Worm (Caenorhabditis elegans): ENCODE data around the gene ceh-93.
"Not testable (repeated sequence)": the region's sequence is repeated elsewhere in the genome, so short reads cannot be mapped to it uniquely, and the experiment has no call there.

Gene ceh-93

ce11 chrX:389566-389965 lies 969 bp upstream of the ceh-93 start:
- TF ChIP-seq unc-62 (GFP tag; optimal IDR thresholded peaks at IDR 0.05): no peak

DNA sequence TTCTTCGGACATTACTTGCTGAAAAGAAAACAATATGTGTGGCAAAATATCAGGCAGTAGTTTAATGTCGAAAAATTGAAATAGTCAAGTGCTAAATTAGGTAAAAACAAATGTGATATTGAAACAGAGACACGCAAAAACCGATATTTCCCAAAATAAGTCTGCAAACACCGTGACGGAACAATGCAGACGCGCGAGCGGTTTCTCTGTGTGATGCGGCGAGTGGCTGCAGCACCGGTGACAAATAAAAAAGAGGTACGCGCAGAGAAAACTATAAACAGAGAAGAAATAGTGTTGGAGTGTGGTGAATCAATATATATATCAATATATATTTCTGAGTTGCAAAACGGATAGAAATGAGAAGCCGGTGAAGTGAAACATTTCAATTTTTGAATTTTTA lies 5.9 kb downstream of the ceh-93 start, which contains the start of gene ife-2:
TSS of gene ife-2 (minus strand) at position 18 of the 400 bp plus-strand sequence.
- TF ChIP-seq unc-62 (GFP tag; optimal IDR thresholded peaks at IDR 0.05): no peak

- TF ChIP-seq unc-62 (GFP tag; optimal IDR thresholded peaks at IDR 0.05): no peak
Observed at ce11 chrX:381029-381428, 7.6 kb downstream of the ceh-93 start.

DNA sequence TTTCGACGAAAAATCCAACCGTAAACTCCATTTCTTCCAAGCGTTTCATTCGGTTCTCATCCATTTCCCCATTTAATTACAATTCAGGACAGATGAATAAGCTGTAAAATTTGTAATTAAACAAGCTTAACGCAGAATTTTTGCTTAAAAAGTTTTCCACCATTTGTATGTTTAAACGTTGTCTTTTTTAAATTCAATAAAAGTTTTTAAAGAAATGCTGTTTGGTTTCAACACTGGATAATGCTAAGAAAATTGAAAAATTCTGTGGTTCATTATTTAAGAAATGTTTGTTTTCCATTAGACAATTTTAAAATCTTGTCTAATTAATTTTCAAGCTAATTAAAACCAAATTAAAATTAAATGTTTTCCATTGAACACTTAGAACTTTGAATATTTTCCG lies 8.1 kb downstream of the ceh-93 start, which contains the start of gene R04A9.3:
TSS of gene R04A9.3 (minus strand) at position 101 of the 400 bp plus-strand sequence.
- no peak for TF ChIP-seq unc-62 (GFP tag; optimal IDR thresholded peaks at IDR 0.05)

- TF ChIP-seq unc-62 (GFP tag; optimal IDR thresholded peaks at IDR 0.05): no peak
Observed at ce11 chrX:371761-372285, 16.8 kb downstream of the ceh-93 start, which contains the start of gene nrde-3. nrde-3 (plus strand) TSS chrX:372235.

- no peak for TF ChIP-seq unc-62 (GFP tag; optimal IDR thresholded peaks at IDR 0.05)
Observed at ce11 chrX:369923-370322, 18.7 kb downstream of the ceh-93 start.

DNA sequence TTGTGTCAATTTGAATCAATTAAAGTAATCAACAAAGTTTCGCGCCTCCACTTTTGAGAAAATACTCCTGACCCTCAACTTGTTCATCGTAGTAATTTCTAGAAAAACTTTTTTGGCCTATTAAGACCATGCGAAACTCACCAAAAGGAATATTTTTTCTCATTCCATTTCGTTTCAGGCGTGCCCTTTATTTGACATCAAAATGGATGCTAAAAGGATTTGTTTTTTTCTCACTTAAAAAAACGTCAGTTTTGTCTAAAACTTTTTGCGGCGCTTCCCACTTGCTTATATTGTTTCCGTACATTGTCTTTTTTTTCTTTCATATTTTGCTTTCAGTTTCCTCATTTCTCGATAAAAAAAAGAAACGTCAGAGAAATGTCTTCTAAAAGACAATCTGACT lies 28.1 kb downstream of the ceh-93 start, which contains the start of gene C04E7.5:
TSS of gene C04E7.5 (plus strand) at position 301 of the 400 bp plus-strand sequence.
- no peak for TF ChIP-seq unc-62 (GFP tag; optimal IDR thresholded peaks at IDR 0.05)

DNA sequence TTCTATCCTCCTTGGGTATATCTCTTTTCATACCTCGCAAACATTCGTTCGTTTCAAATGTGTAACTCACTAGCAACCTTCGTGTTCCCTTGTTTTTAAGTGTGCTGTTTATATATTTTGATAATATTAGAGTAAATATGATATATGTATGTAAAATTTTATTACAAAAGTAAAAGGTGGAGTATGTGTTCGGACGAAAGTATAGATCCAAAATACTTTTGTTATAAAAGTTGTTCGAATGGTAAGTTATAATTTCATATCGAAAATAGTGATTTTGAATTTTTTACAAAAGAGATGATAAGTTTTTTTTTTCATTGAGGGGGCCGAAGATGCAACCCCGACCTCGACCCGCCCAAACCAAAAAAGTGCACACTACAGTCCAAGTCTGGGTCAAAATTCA lies 30.8 kb downstream of the ceh-93 start, which contains the start of gene C04E7.1:
TSS of gene C04E7.1 (plus strand) at position 301 of the 400 bp plus-strand sequence.
- no peak for TF ChIP-seq unc-62 (GFP tag; optimal IDR thresholded peaks at IDR 0.05)

DNA sequence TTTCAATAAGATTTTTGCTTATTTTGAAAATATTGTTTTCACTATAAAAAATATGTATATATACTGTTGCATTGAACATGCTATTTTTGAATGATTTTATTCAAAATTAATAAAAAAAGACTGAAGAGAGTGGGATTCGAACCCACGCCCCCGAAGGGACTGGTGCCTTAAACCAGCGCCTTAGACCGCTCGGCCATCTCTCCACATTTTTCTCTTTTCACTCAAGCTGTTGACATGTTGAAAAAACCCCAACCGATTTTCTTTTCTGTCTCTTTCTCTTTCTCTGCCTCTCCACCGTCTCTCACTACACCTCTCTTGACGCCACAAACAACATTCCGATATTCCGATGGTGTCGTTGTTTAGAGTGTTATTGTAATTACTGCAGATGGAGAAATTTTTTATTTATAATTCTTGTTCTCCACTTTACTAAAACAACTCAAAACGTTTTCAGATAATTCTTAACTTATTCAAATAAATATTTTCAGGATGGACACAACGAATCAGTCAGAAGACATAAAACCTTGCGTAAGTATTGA lies 35.4 kb downstream of the ceh-93 start, which contains the start of gene sor-3:
TSS of gene sor-3 (plus strand) at position 486 of the 536 bp plus-strand sequence.
- no peak for TF ChIP-seq unc-62 (GFP tag; optimal IDR thresholded peaks at IDR 0.05)

DNA sequence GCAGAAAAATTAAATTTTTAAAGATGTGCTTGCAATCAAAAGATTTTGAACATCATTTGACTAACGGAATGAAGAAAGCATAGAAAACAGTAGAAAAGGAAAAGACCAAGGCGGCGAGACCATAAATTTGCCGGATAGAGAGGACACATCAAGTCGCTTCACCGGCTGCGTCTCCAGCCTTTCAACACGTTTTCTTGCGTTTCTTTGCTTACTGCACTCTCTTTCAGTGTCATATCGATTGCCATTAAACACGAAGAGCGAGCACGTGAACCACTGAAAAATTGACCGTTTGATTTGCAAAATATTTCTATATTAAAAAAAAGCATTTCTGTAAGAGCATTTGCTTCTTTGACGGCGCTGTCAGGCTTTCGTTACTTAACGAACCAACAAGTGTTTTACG lies 40.5 kb downstream of the ceh-93 start:
- no peak for TF ChIP-seq unc-62 (GFP tag; optimal IDR thresholded peaks at IDR 0.05)

ce11 chrX:347117-347516 lies 41.5 kb downstream of the ceh-93 start, which contains the start of gene C04E7.3:
C04E7.3 (minus strand) TSS chrX:347217.
- not testable (repeated sequence) for TF ChIP-seq unc-62 (GFP tag; optimal IDR thresholded peaks at IDR 0.05)

DNA sequence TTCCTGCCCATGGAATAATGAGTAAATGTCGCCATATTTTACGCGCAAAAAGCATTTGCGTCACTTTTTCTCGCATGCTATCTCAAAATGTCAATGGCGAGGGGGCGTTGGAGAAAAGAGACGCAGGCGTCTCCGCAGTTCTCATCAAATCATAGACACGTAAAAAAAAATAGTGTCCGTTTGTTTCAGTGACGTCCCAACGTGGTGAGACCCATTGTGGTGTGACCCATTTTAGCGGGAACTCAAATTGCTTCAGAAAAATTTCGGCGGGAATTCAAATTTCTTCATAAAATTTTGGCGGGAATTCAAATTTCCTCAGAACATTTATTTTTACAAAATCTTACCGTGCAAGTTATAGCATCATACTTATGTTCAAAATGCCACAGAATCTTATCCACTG lies 44.8 kb downstream of the ceh-93 start:
- TF ChIP-seq unc-62 (GFP tag; optimal IDR thresholded peaks at IDR 0.05): no peak

ce11 chrX:334452-334851 lies 54.1 kb downstream of the ceh-93 start:
- TF ChIP-seq unc-62 (GFP tag; optimal IDR thresholded peaks at IDR 0.05): no peak
